Comparison of ENCODE assay signal across 7 fruit fly cellular contexts in the genomic region with DNA sequence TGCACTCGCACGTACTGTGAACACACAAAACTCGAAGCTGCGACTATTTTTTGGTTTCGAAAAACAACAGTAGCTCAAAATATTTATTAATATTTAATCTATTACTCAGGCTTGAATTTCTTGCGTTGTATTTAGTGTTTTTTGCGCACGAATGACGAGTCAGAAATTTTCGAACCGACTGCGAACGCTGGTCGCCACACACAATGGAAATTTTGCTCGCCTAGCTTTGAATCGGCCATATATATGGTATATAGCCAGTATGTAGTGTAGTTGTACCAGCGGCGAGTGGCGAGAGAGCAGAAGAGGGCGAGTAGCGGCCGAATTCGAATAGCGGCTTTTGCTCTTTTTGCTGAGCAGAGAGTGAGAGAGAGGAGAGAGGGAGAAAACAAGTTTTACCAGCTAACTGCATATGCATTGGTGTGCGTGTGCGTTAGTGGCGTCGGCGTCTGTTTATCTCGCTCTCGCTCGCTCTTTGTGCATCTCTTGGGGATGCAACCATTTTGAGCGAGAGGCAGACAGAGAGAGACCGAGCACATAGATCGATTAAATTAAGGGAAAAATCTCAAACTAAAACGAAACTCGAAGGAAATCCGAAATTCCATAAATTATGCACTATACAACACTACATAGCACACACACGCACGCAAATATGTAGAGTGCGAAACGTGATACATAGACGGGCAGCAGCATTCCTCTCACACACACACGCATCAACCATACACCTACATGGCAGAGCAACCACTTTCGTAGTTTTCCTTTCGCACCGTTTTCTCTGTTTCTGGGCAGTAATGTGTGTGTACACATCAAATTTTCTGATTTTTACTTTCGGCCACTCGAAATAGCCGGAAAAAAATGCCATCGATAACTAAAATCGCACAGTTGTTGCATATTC.
TF ChIP-seq lines count a peak whose summit lies in the region.

No protein-coding gene starts in this region.

- TF ChIP-seq CTCF in whole organism, embryonic (GFP tag; optimal IDR thresholded peaks at IDR 0.05; lab: Kevin White, UChicago): no peak

TF ChIP-seq in Kc167, 6 proteins besides CTCF, POLR2A, EP300 and RAD21:
- TF ChIP-seq psq (optimal IDR thresholded peaks at IDR 0.05; lab: Kevin White, UChicago): peak; percentile 47
- no peak for TF ChIP-seq ttk (optimal IDR thresholded peaks at IDR 0.05; lab: Kevin White, UChicago)

TF ChIP-seq in whole organism, 6 proteins besides CTCF, POLR2A, EP300 and RAD21:
- TF ChIP-seq psq (optimal IDR thresholded peaks at IDR 0.05; lab: Kevin White, UChicago): no peak
- TF ChIP-seq pan (optimal IDR thresholded peaks at IDR 0.05; lab: Kevin White, UChicago): no peak
- TF ChIP-seq EcR (GFP tag; optimal IDR thresholded peaks at IDR 0.05; lab: Kevin White, UChicago): no peak
- peak; percentile 96 for TF ChIP-seq Dll (optimal IDR thresholded peaks at IDR 0.05; lab: Kevin White, UChicago)
- no peak for TF ChIP-seq CG8478 (optimal IDR thresholded peaks at IDR 0.05; lab: Kevin White, UChicago)
- TF ChIP-seq usp (GFP tag; optimal IDR thresholded peaks at IDR 0.05; lab: Kevin White, UChicago): no peak

TF ChIP-seq in whole organism, adult, 20 proteins besides CTCF, POLR2A, EP300 and RAD21:
- TF ChIP-seq Hr96 (GFP tag; optimal IDR thresholded peaks at IDR 0.05; lab: Kevin White, UChicago) (peak; percentile 28), CG12768 (GFP tag; optimal IDR thresholded peaks at IDR 0.05; lab: Kevin White, UChicago) (peak; percentile 3), CG1620 (GFP tag; optimal IDR thresholded peaks at IDR 0.05; lab: Kevin White, UChicago) (no peak), tj (GFP tag; optimal IDR thresholded peaks at IDR 0.05; lab: Kevin White, UChicago) (peak; percentile 41), cic (GFP tag; optimal IDR thresholded peaks at IDR 0.05; lab: Kevin White, UChicago) (no peak), Mnt (GFP tag; optimal IDR thresholded peaks at IDR 0.05; lab: Kevin White, UChicago) (peak; percentile 58), cnc (optimal IDR thresholded peaks at IDR 0.05; lab: Kevin White, UChicago) (no peak), Clk (GFP tag; optimal IDR thresholded peaks at IDR 0.05; lab: Kevin White, UChicago) (no peak), Crg-1 (GFP tag; optimal IDR thresholded peaks at IDR 0.05; lab: Kevin White, UChicago) (no peak), CG7101 (tag; optimal IDR thresholded peaks at IDR 0.05; lab: Kevin White, UChicago) (no peak), CG11617 (GFP tag; optimal IDR thresholded peaks at IDR 0.05; lab: Kevin White, UChicago) (peak; percentile 32), ovo (GFP tag; optimal IDR thresholded peaks at IDR 0.05; lab: Kevin White, UChicago) (peak; percentile 70), CG14711 (tag; optimal IDR thresholded peaks at IDR 0.05; lab: Kevin White, UChicago) (no peak), pad (GFP tag; optimal IDR thresholded peaks at IDR 0.05; lab: Kevin White, UChicago) (peak; percentile 47)

TF ChIP-seq in whole organism, embryonic, 481 proteins besides CTCF, POLR2A, EP300 and RAD21 (continues in another document):
- TF ChIP-seq Meics (GFP tag; optimal IDR thresholded peaks at IDR 0.05; lab: Kevin White, UChicago) (peak; percentile 32), vvl (GFP tag; IDR thresholded peaks at IDR 0.05; lab: Robert Waterston, UW) (peak; percentile 54; the same call in 1 of the 2 replicates), so (GFP tag; IDR thresholded peaks at IDR 0.05; lab: Robert Waterston, UW) (0 out of 3 replicates have a peak, but pooled peaks have one; percentile 7), psq (GFP tag; optimal IDR thresholded peaks at IDR 0.05; lab: Kevin White, UChicago) (peak; percentile 77), cg (GFP tag; optimal IDR thresholded peaks at IDR 0.05; lab: Kevin White, UChicago) (peak; percentile 92), CG11560 (tag; IDR thresholded peaks at IDR 0.05; lab: Robert Waterston, UW) (no peak), ATbp (GFP tag; optimal IDR thresholded peaks at IDR 0.05; lab: Kevin White, UChicago) (no peak), Dll (GFP tag; IDR thresholded peaks at IDR 0.05; lab: Robert Waterston, UW; ENCODE audit: partially characterized antibody) (peak; percentile 53; the same call in 3 of the 4 replicates), peb (GFP tag; IDR thresholded peaks at IDR 0.05; lab: Robert Waterston, UW) (0 out of 2 replicates have a peak, but pooled peaks have one; percentile 29), CG14667 (GFP tag; IDR thresholded peaks at IDR 0.05; lab: Robert Waterston, UW) (no peak), Sox102F (GFP tag; optimal IDR thresholded peaks at IDR 0.05; lab: Kevin White, UChicago) (peak; percentile 6), Scr (GFP tag; IDR thresholded peaks at IDR 0.05; lab: Robert Waterston, UW; ENCODE audit: partially characterized antibody) (peak; percentile 46), sd (tag; optimal IDR thresholded peaks at IDR 0.05; lab: Kevin White, UChicago) (peak; percentile 93), br (optimal IDR thresholded peaks at IDR 0.05; lab: Kevin White, UChicago) (no peak)

TF ChIP-seq in whole organism, prepupa, 60 proteins besides CTCF, POLR2A, EP300 and RAD21 (continues in another document):
- peak; percentile 79 for TF ChIP-seq CG6163 (GFP tag; IDR thresholded peaks at IDR 0.05; lab: Robert Waterston, UW)
- peak; percentile 27 for TF ChIP-seq CG6854 (GFP tag; optimal IDR thresholded peaks at IDR 0.05; lab: Kevin White, UChicago)
- no peak for TF ChIP-seq CG8632 (GFP tag; optimal IDR thresholded peaks at IDR 0.05; lab: Kevin White, UChicago)
- TF ChIP-seq Eip78C (GFP tag; lab: Kevin White, UChicago): peak; percentile 71
- TF ChIP-seq Hr4 (GFP tag; optimal IDR thresholded peaks at IDR 0.05; lab: Kevin White, UChicago): peak; percentile 31
- TF ChIP-seq CG16779 (tag; optimal IDR thresholded peaks at IDR 0.05; lab: Kevin White, UChicago): peak; percentile 23
- peak; percentile 31 for TF ChIP-seq CG3919 (GFP tag; optimal IDR thresholded peaks at IDR 0.05; lab: Kevin White, UChicago)
- TF ChIP-seq acj6 (GFP tag; optimal IDR thresholded peaks at IDR 0.05; lab: Kevin White, UChicago): no peak
- peak; percentile 17 for TF ChIP-seq Eip75B (GFP tag; optimal IDR thresholded peaks at IDR 0.05; lab: Kevin White, UChicago)
- TF ChIP-seq Sox14 (GFP tag; optimal IDR thresholded peaks at IDR 0.05; lab: Kevin White, UChicago): peak; percentile 29
- TF ChIP-seq CG8119 (GFP tag; IDR thresholded peaks at IDR 0.05; lab: Robert Waterston, UW): no peak
- no peak for TF ChIP-seq spab (GFP tag; optimal IDR thresholded peaks at IDR 0.05; lab: Kevin White, UChicago)
- no peak for TF ChIP-seq CG34406 (GFP tag; optimal IDR thresholded peaks at IDR 0.05; lab: Kevin White, UChicago)
- peak; percentile 60 for TF ChIP-seq eg (GFP tag; IDR thresholded peaks at IDR 0.05; lab: Robert Waterston, UW)
- peak; percentile 17 to 33 for TF ChIP-seq ss (GFP tag; optimal IDR thresholded peaks at IDR 0.05; lab: Kevin White, UChicago)
- peak; percentile 15 for TF ChIP-seq Ets96B (tag; optimal IDR thresholded peaks at IDR 0.05; lab: Kevin White, UChicago)

TF ChIP-seq in whole organism, pupa, 21 proteins besides CTCF, POLR2A, EP300 and RAD21 (continues in another document):
- TF ChIP-seq gl (tag; optimal IDR thresholded peaks at IDR 0.05; lab: Kevin White, UChicago) (peak; percentile 32), Pif1B (GFP tag; optimal IDR thresholded peaks at IDR 0.05; lab: Kevin White, UChicago) (peak; percentile 2), EcR (GFP tag; optimal IDR thresholded peaks at IDR 0.05; lab: Kevin White, UChicago) (no peak), CG10348 (GFP tag; IDR thresholded peaks at IDR 0.05; lab: Robert Waterston, UW) (no peak), CG12605 (GFP tag; IDR thresholded peaks at IDR 0.05; lab: Robert Waterston, UW) (peak; percentile 72), CG9948 (tag; optimal IDR thresholded peaks at IDR 0.05; lab: Kevin White, UChicago) (no peak), rn (GFP tag; IDR thresholded peaks at IDR 0.05; lab: Robert Waterston, UW) (no peak), CG13204 (GFP tag; optimal IDR thresholded peaks at IDR 0.05; lab: Kevin White, UChicago) (peak; percentile 35), CG32121 (GFP tag; IDR thresholded peaks at IDR 0.05; lab: Robert Waterston, UW) (peak; percentile 36; the same call in 1 of the 2 replicates), CG4496 (GFP tag; IDR thresholded peaks at IDR 0.05; lab: Robert Waterston, UW) (peak; percentile 71), Pif1A (GFP tag; optimal IDR thresholded peaks at IDR 0.05; lab: Kevin White, UChicago) (peak; percentile 34), D1 (tag; optimal IDR thresholded peaks at IDR 0.05; lab: Kevin White, UChicago) (no peak), Snoo (tag; optimal IDR thresholded peaks at IDR 0.05; lab: Kevin White, UChicago) (no peak), CG8159 (tag; optimal IDR thresholded peaks at IDR 0.05; lab: Kevin White, UChicago) (no peak), CG17806 (tag; optimal IDR thresholded peaks at IDR 0.05; lab: Kevin White, UChicago) (no peak), CG8301 (tag; optimal IDR thresholded peaks at IDR 0.05; lab: Kevin White, UChicago) (no peak), CG15710 (tag; optimal IDR thresholded peaks at IDR 0.05; lab: Kevin White, UChicago) (peak; percentile 21)

TF ChIP-seq in whole organism, wandering third instar larva, 38 proteins besides CTCF, POLR2A, EP300 and RAD21 (continues in another document):
- TF ChIP-seq Hnf4 (GFP tag; optimal IDR thresholded peaks at IDR 0.05; lab: Kevin White, UChicago) (no peak), sv (GFP tag; optimal IDR thresholded peaks at IDR 0.05; lab: Kevin White, UChicago) (no peak), Mio (GFP tag; optimal IDR thresholded peaks at IDR 0.05; lab: Kevin White, UChicago) (no peak), brk (GFP tag; optimal IDR thresholded peaks at IDR 0.05; lab: Kevin White, UChicago) (peak; percentile 36), Jra (GFP tag; optimal IDR thresholded peaks at IDR 0.05; lab: Kevin White, UChicago) (no peak), Hr83 (GFP tag; optimal IDR thresholded peaks at IDR 0.05; lab: Kevin White, UChicago; ENCODE audit: poor library complexity, severe bottlenecking) (peak; percentile 88), OdsH (GFP tag; optimal IDR thresholded peaks at IDR 0.05; lab: Kevin White, UChicago) (peak; percentile 25), N (GFP tag; optimal IDR thresholded peaks at IDR 0.05; lab: Kevin White, UChicago) (peak; percentile 71), br (GFP tag; optimal IDR thresholded peaks at IDR 0.05; lab: Kevin White, UChicago) (no peak), usp (GFP tag; optimal IDR thresholded peaks at IDR 0.05; lab: Kevin White, UChicago) (no peak), foxo (GFP tag; optimal IDR thresholded peaks at IDR 0.05; lab: Kevin White, UChicago) (peak in 1 of 2 experiments; percentile 41), GATAd (GFP tag; optimal IDR thresholded peaks at IDR 0.05; lab: Kevin White, UChicago) (no peak), HLH106 (tag; optimal IDR thresholded peaks at IDR 0.05; lab: Kevin White, UChicago) (no peak), dmrt93B (GFP tag; optimal IDR thresholded peaks at IDR 0.05; lab: Kevin White, UChicago) (no peak), Vsx2 (GFP tag; optimal IDR thresholded peaks at IDR 0.05; lab: Kevin White, UChicago; ENCODE audit: partially characterized antibody) (no peak), jim (GFP tag; optimal IDR thresholded peaks at IDR 0.05; lab: Kevin White, UChicago) (peak; percentile 55), CrebA (GFP tag; optimal IDR thresholded peaks at IDR 0.05; lab: Kevin White, UChicago; ENCODE audit: borderline replicate concordance) (no peak), lola (GFP tag; optimal IDR thresholded peaks at IDR 0.05; lab: Kevin White, UChicago) (no peak)
